Worm (Caenorhabditis elegans) whole organism, late embryonic: ENCODE results near the gene F22B5.5.

Source experiments
- ahr-1 ChIP-seq: sonication (generic microtip); optimal IDR thresholded peaks from 2 replicates; lab custom pipeline; 2016; ENCODE audit warnings: missing genetic modification characterization, missing compliant biosample characterization
- ceh-14 ChIP-seq: sonication (generic microtip); optimal IDR thresholded peaks from 2 replicates; lab custom pipeline; 2016; ENCODE audit warnings: missing genotype, missing genetic modification characterization, missing compliant biosample characterization
- elt-2 ChIP-seq: sonication (generic microtip); optimal IDR thresholded peaks from 2 replicates; lab custom pipeline; 2016; ENCODE audit warnings: missing genetic modification reagents, missing genetic modification characterization, missing compliant biosample characterization
- npax-4 ChIP-seq: sonication (generic microtip); optimal IDR thresholded peaks from 2 replicates; lab custom pipeline; 2016; ENCODE audit warnings: missing genetic modification characterization, missing compliant biosample characterization
- pha-2 ChIP-seq: sonication (generic microtip); optimal IDR thresholded peaks from 2 replicates; lab custom pipeline; 2017; ENCODE audit warnings: mild to moderate bottlenecking, missing genetic modification characterization, missing compliant biosample characterization
- pqm-1 ChIP-seq: sonication (generic microtip); optimal IDR thresholded peaks from 2 replicates; lab custom pipeline; 2016; ENCODE audit warnings: missing genetic modification characterization, missing compliant biosample characterization
- pros-1 ChIP-seq: fragments of 150-350 bp; optimal IDR thresholded peaks from 2 replicates; lab custom pipeline; 2014; ENCODE audit warnings: missing biosample characterization, missing genetic modification reagents, missing genetic modification characterization
- rnt-1 ChIP-seq: sonication (generic microtip); optimal IDR thresholded peaks from 2 replicates; lab custom pipeline; 2016; ENCODE audit warnings: missing genetic modification characterization, missing compliant biosample characterization

ce11 chrII:8457438-8457837, 3.0 kb upstream of the F22B5.5 start, which contains the start of gene zyg-9:
- TF ChIP-seq pros-1 (tag; lab: Kevin White, UChicago) (no peak), pha-2 (tag; lab: Kevin White, UChicago) (no peak), ceh-14 (tag; lab: Kevin White, UChicago) (no peak), ahr-1 (tag; lab: Kevin White, UChicago) (no peak), pqm-1 (tag; lab: Kevin White, UChicago) (no peak), rnt-1 (tag; lab: Kevin White, UChicago) (no peak), npax-4 (tag; lab: Kevin White, UChicago) (no peak), elt-2 (tag; lab: Kevin White, UChicago) (no peak)
